Fruit fly (Drosophila melanogaster): ENCODE data around the gene CG31717.

Gene CG31717

DNA sequence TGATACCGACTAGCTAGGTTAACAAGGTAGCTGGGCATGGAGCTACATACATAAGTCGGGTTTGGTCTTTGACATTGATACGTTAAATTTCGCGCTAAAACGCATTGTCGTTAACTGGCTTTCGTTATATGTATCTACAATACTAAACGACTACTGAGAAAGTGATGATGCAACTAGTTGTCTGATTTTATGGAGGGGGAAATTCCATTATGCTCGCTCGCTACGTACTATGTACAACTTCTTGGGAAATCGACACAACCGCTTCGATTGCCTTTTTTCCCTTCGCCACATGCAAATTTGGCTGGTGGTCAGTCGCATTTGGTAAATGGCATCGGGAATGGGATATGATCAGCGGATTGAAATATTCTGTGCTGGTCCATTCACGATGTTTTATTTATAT, 30.5 kb upstream of the CG31717 start:
- TF ChIP-seq Ets21C (GFP tag; optimal IDR thresholded peaks at IDR 0.05) (no peak), fkh (GFP tag; optimal IDR thresholded peaks at IDR 0.05) (peak; percentile 6), ss (GFP tag; optimal IDR thresholded peaks at IDR 0.05) (no peak), CG8319 (GFP tag; optimal IDR thresholded peaks at IDR 0.05) (no peak)

DNA sequence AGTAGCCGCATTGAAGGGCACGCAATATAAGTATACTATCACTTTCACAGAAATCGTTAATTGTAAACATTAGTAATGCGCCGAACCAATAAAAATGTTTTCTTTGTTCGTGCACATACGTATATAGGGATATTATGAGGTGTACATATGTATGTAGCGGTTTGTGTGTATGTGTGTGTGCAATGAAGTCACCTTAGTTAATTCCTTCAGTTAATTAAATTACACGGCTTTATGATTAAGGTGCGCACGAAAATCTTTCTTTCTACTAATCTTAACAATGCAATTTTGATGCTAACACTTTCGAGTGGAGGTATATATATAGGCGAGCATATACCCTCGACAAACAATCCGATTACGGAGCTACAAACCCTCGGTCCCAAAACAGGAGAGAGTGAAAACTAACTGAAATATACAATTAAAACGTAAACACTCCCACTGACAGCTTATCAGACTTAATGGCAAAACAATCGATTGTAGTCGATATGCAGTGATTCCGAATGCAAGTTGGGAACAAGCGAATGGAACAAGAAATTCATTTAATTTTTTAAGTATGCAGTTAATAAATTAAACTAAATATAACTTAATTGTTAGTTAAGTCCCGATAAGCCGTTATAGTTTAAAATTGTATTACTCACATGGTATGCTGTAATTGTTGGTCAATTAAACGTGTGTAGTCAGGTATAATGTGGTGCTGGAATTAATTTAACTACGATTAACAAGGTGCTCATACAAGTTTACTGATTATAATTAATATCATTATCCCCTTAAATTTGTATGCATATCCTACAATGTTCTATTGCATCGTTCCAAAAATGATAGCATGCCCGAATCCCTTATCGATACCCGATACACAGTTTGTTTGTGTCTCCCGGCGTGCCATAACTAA, 29.8 kb upstream of the CG31717 start, which contains the start of the genes Npc1a and Prosalpha6:
Gene Npc1a (minus strand): TSS at position 716 of the 886 bp plus-strand sequence.
Gene Prosalpha6 (plus strand): TSS at position 851 of the 886 bp plus-strand sequence.
- TF ChIP-seq CG8119 (GFP tag; IDR thresholded peaks at IDR 0.05) (no peak), cyc (GFP tag; optimal IDR thresholded peaks at IDR 0.05) (peak; percentile 32), Met (GFP tag; optimal IDR thresholded peaks at IDR 0.05) (no peak), Sox14 (GFP tag; optimal IDR thresholded peaks at IDR 0.05) (peak; percentile 75), Blimp-1 (GFP tag; optimal IDR thresholded peaks at IDR 0.05) (peak; percentile 43), Eip93F (GFP tag; optimal IDR thresholded peaks at IDR 0.05) (peak; percentile 12), CG31627 (GFP tag; optimal IDR thresholded peaks at IDR 0.05) (peak; percentile 19), vri (GFP tag; optimal IDR thresholded peaks at IDR 0.05) (peak; percentile 51), Eip78C (GFP tag) (peak; percentile 76), esn (GFP tag; optimal IDR thresholded peaks at IDR 0.05) (peak; percentile 35), CG8319 (GFP tag; optimal IDR thresholded peaks at IDR 0.05) (no peak), lz (GFP tag; optimal IDR thresholded peaks at IDR 0.05) (peak; percentile 21), CG11902 (GFP tag; optimal IDR thresholded peaks at IDR 0.05) (no peak), topi (GFP tag; optimal IDR thresholded peaks at IDR 0.05) (no peak), CG6854 (GFP tag; optimal IDR thresholded peaks at IDR 0.05) (no peak), CG3032 (tag; optimal IDR thresholded peaks at IDR 0.05) (peak; percentile 18), CG8632 (GFP tag; optimal IDR thresholded peaks at IDR 0.05) (no peak), achi (GFP tag; optimal IDR thresholded peaks at IDR 0.05) (peak; percentile 76), CG34406 (GFP tag; optimal IDR thresholded peaks at IDR 0.05) (no peak), fkh (GFP tag; optimal IDR thresholded peaks at IDR 0.05) (peak; percentile 15)

DNA sequence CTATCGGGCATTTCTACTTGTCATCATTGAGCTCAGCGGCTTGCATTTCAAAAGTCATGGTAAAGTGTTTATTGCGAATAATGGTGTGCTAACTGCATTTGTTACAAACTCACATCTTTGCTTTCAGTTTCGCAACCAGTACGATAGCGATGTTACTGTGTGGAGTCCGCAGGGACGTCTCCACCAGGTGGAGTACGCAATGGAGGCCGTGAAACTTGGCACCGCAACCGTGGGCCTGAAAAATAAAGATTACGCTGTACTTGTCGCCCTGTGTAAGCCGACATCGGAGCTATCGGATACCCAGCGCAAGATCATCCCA, 29.2 kb upstream of the CG31717 start:
- TF ChIP-seq CG1621 (tag; optimal IDR thresholded peaks at IDR 0.05) (no peak), Eip75B (GFP tag; optimal IDR thresholded peaks at IDR 0.05) (no peak)

DNA sequence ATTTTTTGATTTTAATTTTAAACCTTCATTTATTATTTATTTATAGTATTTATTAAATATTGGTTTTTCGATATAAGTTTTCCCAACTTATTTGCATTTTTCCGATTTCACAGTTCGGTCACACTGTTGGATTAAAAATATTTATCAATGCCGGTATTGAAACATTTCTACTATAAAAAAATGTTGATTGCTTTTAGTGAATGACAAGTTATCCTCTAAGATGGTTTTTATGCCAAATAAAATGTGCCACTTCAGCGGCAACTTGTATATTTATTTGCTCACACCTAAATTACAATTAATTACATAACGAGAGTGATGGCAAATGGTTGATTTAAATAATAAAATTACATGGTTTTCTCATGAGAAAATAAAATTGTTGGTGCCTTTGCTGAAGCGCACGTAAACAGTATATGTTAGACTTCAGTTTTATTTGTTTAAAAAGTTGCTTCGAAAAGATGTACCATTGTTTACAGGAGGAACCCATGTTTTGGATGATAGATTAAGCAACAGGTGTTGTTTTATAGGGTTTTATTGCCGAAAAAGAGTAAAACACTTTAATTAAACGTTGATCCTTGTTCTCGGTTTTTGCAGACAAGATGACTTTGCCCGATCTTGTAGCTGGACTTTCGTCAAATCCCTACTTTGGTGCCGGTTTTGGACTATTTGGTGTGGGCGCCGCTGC, 27.8 kb upstream of the CG31717 start, which contains the start of gene Bcs1:
Gene Bcs1 (plus strand): TSS at position 108 of the 682 bp plus-strand sequence.
- TF ChIP-seq fkh (GFP tag; optimal IDR thresholded peaks at IDR 0.05): peak; percentile 41
- TF ChIP-seq CG11902 (GFP tag; optimal IDR thresholded peaks at IDR 0.05): no peak

DNA sequence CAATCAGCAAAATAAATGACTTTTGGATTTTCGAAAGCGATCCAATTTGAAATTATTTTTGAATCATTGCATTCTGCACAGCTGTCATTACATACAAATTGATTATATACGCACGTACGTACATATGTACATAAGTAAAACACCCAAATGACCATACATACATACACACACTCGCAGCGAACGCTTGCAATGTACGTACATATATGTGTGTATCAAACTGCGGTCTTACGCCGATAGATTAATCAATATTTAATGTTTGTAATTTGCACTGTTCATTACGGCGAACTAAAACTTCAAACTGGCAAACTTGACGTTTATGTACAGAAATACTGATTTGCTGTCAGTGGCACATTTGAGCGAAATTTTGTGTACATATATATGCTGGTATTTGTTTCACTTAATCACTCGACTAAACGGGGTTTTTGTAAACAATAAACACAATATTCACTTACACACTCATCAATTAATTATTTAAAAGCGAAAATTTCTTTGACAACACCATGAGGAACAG, 24.3 kb upstream of the CG31717 start:
- TF ChIP-seq CG1621 (tag; optimal IDR thresholded peaks at IDR 0.05) (no peak), CG8119 (GFP tag; IDR thresholded peaks at IDR 0.05) (no peak), achi (GFP tag; optimal IDR thresholded peaks at IDR 0.05) (no peak), fd59A (GFP tag; optimal IDR thresholded peaks at IDR 0.05) (no peak), spab (GFP tag; optimal IDR thresholded peaks at IDR 0.05) (no peak), CG15336 (GFP tag; IDR thresholded peaks at IDR 0.05) (no peak), lz (GFP tag; optimal IDR thresholded peaks at IDR 0.05) (no peak), CG11902 (GFP tag; optimal IDR thresholded peaks at IDR 0.05) (no peak), Sox14 (GFP tag; optimal IDR thresholded peaks at IDR 0.05) (no peak), ss (GFP tag; optimal IDR thresholded peaks at IDR 0.05) (no peak), Ets96B (tag; optimal IDR thresholded peaks at IDR 0.05) (no peak), CG7368 (GFP tag; optimal IDR thresholded peaks at IDR 0.05) (no peak), Hr38 (GFP tag; optimal IDR thresholded peaks at IDR 0.05) (no peak), cyc (GFP tag; optimal IDR thresholded peaks at IDR 0.05) (no peak), svp (GFP tag) (no peak), net (GFP tag; optimal IDR thresholded peaks at IDR 0.05) (no peak), CG34406 (GFP tag; optimal IDR thresholded peaks at IDR 0.05) (no peak), CG6792 (GFP tag; optimal IDR thresholded peaks at IDR 0.05) (no peak)

All from whole organism, prepupa.